Worm (Caenorhabditis elegans) whole organism, midembryonic: Measurements from ENCODE around the gene nspd-3.

ENCODE experiments used
- T22C8.4 ChIP-seq: fragments of 200-800 bp; sonication (Bioruptor generic); IDR thresholded peaks from 2 replicates; pipeline ENCODE4 v1.3.6; 2022; ENCODE audit warnings: missing genetic modification characterization, missing compliant biosample characterization
- cog-1 ChIP-seq: sonication (generic microtip); optimal IDR thresholded peaks from 2 replicates; lab custom pipeline; 2016; ENCODE audit warnings: missing genetic modification characterization, missing compliant biosample characterization
- flt-1 ChIP-seq: fragments of 200-800 bp; sonication (Bioruptor generic); IDR thresholded peaks from 2 replicates; pipeline ENCODE4 v1.3.6; 2022; ENCODE audit warnings: missing genetic modification characterization, missing compliant biosample characterization
- klf-2 ChIP-seq: fragments of 200-800 bp; sonication (Bioruptor generic); conservative IDR thresholded peaks from 2 replicates; pipeline ENCODE4 v1.3.6; 2022; ENCODE audit warnings: missing genetic modification reagents, missing genetic modification characterization, missing compliant biosample characterization
- med-1 ChIP-seq: sonication (generic microtip); optimal IDR thresholded peaks from 2 replicates; lab custom pipeline; 2017; ENCODE audit warnings: missing genetic modification characterization, mild to moderate bottlenecking, missing compliant biosample characterization, antibody characterized with exemption, missing genetic modification reagents; ENCODE audit not compliant: insufficient read depth
- ref-1 ChIP-seq: fragments of 200-800 bp; sonication (Bioruptor generic); conservative IDR thresholded peaks from 2 replicates; pipeline ENCODE4 v1.3.6; 2022; ENCODE audit warnings: missing genetic modification reagents, missing genetic modification characterization, missing compliant biosample characterization
- tab-1 ChIP-seq: fragments of 200-800 bp; sonication (Bioruptor generic); IDR thresholded peaks from 2 replicates; pipeline ENCODE4 v1.3.6; 2022; ENCODE audit warnings: missing genetic modification characterization, missing compliant biosample characterization
- ztf-23 ChIP-seq: fragments of 200-800 bp; sonication (Bioruptor generic); IDR thresholded peaks from 2 replicates; pipeline ENCODE4 v1.3.6; 2022; ENCODE audit warnings: missing genetic modification reagents, missing genetic modification characterization, missing compliant biosample characterization
- ztf-29 ChIP-seq: fragments of 200-800 bp; sonication (Bioruptor generic); IDR thresholded peaks from 2 replicates; pipeline ENCODE4 v1.3.6; 2022; ENCODE audit warnings: missing genetic modification reagents, missing genetic modification characterization, missing compliant biosample characterization

Gene nspd-3

ce11 chrIV:5139972-5140371 lies 22.9 kb downstream of the nspd-3 start:
- no peak for TF ChIP-seq tab-1
- no peak for TF ChIP-seq ztf-23 (GFP tag; lab: Robert Waterston, UW)
- TF ChIP-seq klf-2 (GFP tag; lab: Robert Waterston, UW), result no peak
- no peak for TF ChIP-seq med-1 (GFP tag; lab: Kevin White, UChicago)
- no peak for TF ChIP-seq ztf-29 (GFP tag; lab: Robert Waterston, UW)
- TF ChIP-seq T22C8.4 (GFP tag; lab: Robert Waterston, UW), result no peak
- no peak for TF ChIP-seq flt-1 (GFP tag; lab: Robert Waterston, UW)
- no peak for TF ChIP-seq cog-1
- TF ChIP-seq ref-1 (GFP tag; lab: Robert Waterston, UW), result no peak

DNA sequence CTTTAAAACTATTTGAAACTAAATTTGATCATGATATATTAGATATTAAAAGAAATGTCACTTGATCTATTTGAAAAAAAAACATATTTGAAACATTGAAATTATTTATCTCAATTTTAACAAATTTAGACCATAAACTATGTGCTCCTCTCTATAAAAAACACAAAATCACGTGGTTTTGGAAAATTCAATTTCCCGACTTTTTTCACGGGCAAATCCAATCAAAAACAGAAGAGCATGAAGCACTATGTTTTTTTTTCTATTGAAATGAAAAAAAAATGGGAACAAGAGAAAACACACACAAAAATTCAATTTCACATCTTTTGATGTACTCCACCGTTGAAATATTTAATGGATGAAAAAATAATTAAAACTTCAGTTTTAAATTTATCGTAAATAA lies 23.7 kb downstream of the nspd-3 start:
- TF ChIP-seq klf-2 (GFP tag; lab: Robert Waterston, UW) (no peak), T22C8.4 (GFP tag; lab: Robert Waterston, UW) (no peak), ztf-29 (GFP tag; lab: Robert Waterston, UW) (no peak), ztf-23 (GFP tag; lab: Robert Waterston, UW) (no peak), tab-1 (no peak)

DNA sequence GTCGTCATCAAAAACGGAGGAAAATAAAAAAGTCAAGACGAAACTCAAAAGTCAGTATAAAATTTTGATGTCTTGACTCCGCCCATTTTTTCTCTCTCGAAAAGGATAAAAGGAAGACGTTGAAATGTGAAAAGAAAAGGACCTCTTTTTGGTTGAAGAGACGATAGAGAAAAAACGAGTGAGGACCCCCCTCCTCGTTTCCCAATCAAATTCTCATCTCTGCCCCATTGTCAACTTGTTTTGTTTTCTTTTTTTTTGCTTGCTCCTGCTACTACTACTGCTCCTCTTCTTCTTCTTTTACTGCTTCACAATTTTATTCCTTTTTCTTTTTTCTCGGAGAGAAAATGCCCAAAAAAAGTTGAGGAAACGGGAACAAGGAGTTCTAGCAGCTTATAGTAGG lies 25.0 kb downstream of the nspd-3 start:
- no peak for TF ChIP-seq ref-1 (GFP tag; lab: Robert Waterston, UW)
- TF ChIP-seq cog-1, result no peak
- no peak for TF ChIP-seq ztf-29 (GFP tag; lab: Robert Waterston, UW)
- TF ChIP-seq tab-1, result no peak
- TF ChIP-seq T22C8.4 (GFP tag; lab: Robert Waterston, UW), result no peak
- no peak for TF ChIP-seq flt-1 (GFP tag; lab: Robert Waterston, UW)
- no peak for TF ChIP-seq med-1 (GFP tag; lab: Kevin White, UChicago)
- no peak for TF ChIP-seq klf-2 (GFP tag; lab: Robert Waterston, UW)
- no peak for TF ChIP-seq ztf-23 (GFP tag; lab: Robert Waterston, UW)

ce11 chrIV:5136523-5136922 lies 26.3 kb downstream of the nspd-3 start:
- TF ChIP-seq ref-1 (GFP tag; lab: Robert Waterston, UW) (no peak), med-1 (GFP tag; lab: Kevin White, UChicago) (no peak), tab-1 (no peak), flt-1 (GFP tag; lab: Robert Waterston, UW) (no peak), cog-1 (no peak), klf-2 (GFP tag; lab: Robert Waterston, UW) (no peak), T22C8.4 (GFP tag; lab: Robert Waterston, UW) (no peak), ztf-29 (GFP tag; lab: Robert Waterston, UW) (no peak), ztf-23 (GFP tag; lab: Robert Waterston, UW) (no peak)

- TF ChIP-seq med-1 (GFP tag; lab: Kevin White, UChicago), result no peak
- no peak for TF ChIP-seq ztf-23 (GFP tag; lab: Robert Waterston, UW)
- no peak for TF ChIP-seq cog-1
Measured at ce11 chrIV:5134798-5135197, 28.0 kb downstream of the nspd-3 start.

ce11 chrIV:5133791-5134370 lies 29.0 kb downstream of the nspd-3 start:
- TF ChIP-seq ztf-29 (GFP tag; lab: Robert Waterston, UW) (no peak), cog-1 (no peak), ztf-23 (GFP tag; lab: Robert Waterston, UW) (no peak), ref-1 (GFP tag; lab: Robert Waterston, UW) (0 out of 2 replicates have a peak, but pooled peaks have one; percentile 22)

DNA sequence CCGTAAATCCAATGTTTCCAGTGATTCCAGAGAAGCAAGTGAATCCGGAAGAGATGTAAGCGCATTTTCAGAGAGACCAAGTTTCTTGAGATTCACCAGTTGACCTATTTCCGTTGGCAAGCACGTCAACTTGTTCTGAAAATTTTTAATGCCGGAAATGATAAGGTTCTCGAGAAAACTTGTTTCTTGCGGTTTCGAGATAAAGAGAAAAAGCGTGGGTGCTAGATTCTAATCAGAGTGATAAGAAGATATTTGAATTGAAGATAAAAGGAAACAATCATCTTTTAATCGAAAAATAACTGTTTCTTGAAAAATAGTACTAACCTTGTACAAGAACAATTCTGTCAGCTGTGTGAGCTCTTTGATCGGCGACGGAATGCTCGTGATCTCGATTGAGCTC lies 31.1 kb downstream of the nspd-3 start:
- no peak for TF ChIP-seq cog-1
- TF ChIP-seq med-1 (GFP tag; lab: Kevin White, UChicago), result no peak
- TF ChIP-seq klf-2 (GFP tag; lab: Robert Waterston, UW), result no peak
- TF ChIP-seq tab-1, result no peak
- no peak for TF ChIP-seq flt-1 (GFP tag; lab: Robert Waterston, UW)
- no peak for TF ChIP-seq T22C8.4 (GFP tag; lab: Robert Waterston, UW)
- TF ChIP-seq ztf-29 (GFP tag; lab: Robert Waterston, UW), result no peak
- TF ChIP-seq ref-1 (GFP tag; lab: Robert Waterston, UW), result no peak
- TF ChIP-seq ztf-23 (GFP tag; lab: Robert Waterston, UW), result no peak

ce11 chrIV:5121995-5122394 lies 40.8 kb downstream of the nspd-3 start, which contains the start of gene tkr-3:
TSS of gene tkr-3 (minus strand) at chrIV:5122095.
- no peak for TF ChIP-seq ref-1 (GFP tag; lab: Robert Waterston, UW)
- no peak for TF ChIP-seq cog-1
